Worm (Caenorhabditis elegans) whole organism, late embryonic: Measurements from ENCODE around the gene hot-7.
A peak's percentile ranks its signal among the peaks of the same experiment; 100 is the strongest.

Experiments
- C08G9.2 ChIP-seq: sonication (generic microtip); optimal IDR thresholded peaks from 2 replicates; lab custom pipeline; 2016; ENCODE audit warnings: mild to moderate bottlenecking, missing genetic modification characterization, moderate library complexity, missing compliant biosample characterization
- C38D4.7 ChIP-seq: fragments of 200-800 bp; sonication (Bioruptor generic); optimal IDR thresholded peaks from 2 replicates; lab custom pipeline; 2018; ENCODE audit warnings: mild to moderate bottlenecking, missing genetic modification characterization, moderate library complexity, missing compliant biosample characterization
- F13H6.1 ChIP-seq: sonication (generic microtip); optimal IDR thresholded peaks from 2 replicates; lab custom pipeline; 2016; ENCODE audit warnings: missing genetic modification characterization, missing compliant biosample characterization
- K02D7.2 ChIP-seq: sonication (generic microtip); optimal IDR thresholded peaks from 2 replicates; lab custom pipeline; 2017; ENCODE audit warnings: mild to moderate bottlenecking, missing genetic modification characterization, missing compliant biosample characterization
- K09A11.1 ChIP-seq: sonication (generic microtip); optimal IDR thresholded peaks from 2 replicates; lab custom pipeline; 2017; ENCODE audit warnings: antibody characterized with exemption, mild to moderate bottlenecking, missing genetic modification characterization, missing compliant biosample characterization; ENCODE audit not compliant: insufficient read depth
- T23F11.4 ChIP-seq: fragments of 200-800 bp; sonication (Bioruptor generic); optimal IDR thresholded peaks from 2 replicates; lab custom pipeline; 2018; ENCODE audit warnings: mild to moderate bottlenecking, missing genetic modification characterization, missing compliant biosample characterization
- Y22D7AL.16 ChIP-seq: sonication (generic microtip); optimal IDR thresholded peaks from 2 replicates; lab custom pipeline; 2016; ENCODE audit warnings: missing genetic modification characterization, missing compliant biosample characterization
- ceh-14 ChIP-seq: sonication (generic microtip); optimal IDR thresholded peaks from 2 replicates; lab custom pipeline; 2016; ENCODE audit warnings: missing genotype, missing genetic modification characterization, missing compliant biosample characterization
- ceh-19 ChIP-seq: fragments of 200-800 bp; sonication (Bioruptor generic); optimal IDR thresholded peaks from 2 replicates; lab custom pipeline; 2018; ENCODE audit warnings: mild to moderate bottlenecking, missing genetic modification characterization, missing compliant biosample characterization
- ceh-2 ChIP-seq: sonication (generic microtip); optimal IDR thresholded peaks from 2 replicates; lab custom pipeline; 2016; ENCODE audit warnings: missing genotype, missing genetic modification characterization, missing compliant biosample characterization
- ceh-22 ChIP-seq: sonication (generic microtip); optimal IDR thresholded peaks from 2 replicates; lab custom pipeline; 2017; ENCODE audit warnings: missing biosample characterization, missing genetic modification characterization
- ceh-34 ChIP-seq: sonication (generic microtip); optimal IDR thresholded peaks from 2 replicates; lab custom pipeline; 2016; ENCODE audit warnings: mild to moderate bottlenecking, missing genetic modification characterization, missing compliant biosample characterization
- ceh-45 ChIP-seq: fragments of 200-800 bp; sonication (Bioruptor generic); IDR thresholded peaks from 2 replicates; pipeline ENCODE4 v1.3.6; 2022; ENCODE audit warnings: missing genetic modification reagents, missing genetic modification characterization, missing compliant biosample characterization
- ceh-48 ChIP-seq: sonication (generic microtip); optimal IDR thresholded peaks from 2 replicates; lab custom pipeline; 2016; ENCODE audit warnings: missing genetic modification characterization, inconsistent platforms, missing compliant biosample characterization
- ceh-6 ChIP-seq: fragments of 200-800 bp; sonication (Bioruptor generic); optimal IDR thresholded peaks from 2 replicates; lab custom pipeline; 2018; ENCODE audit warnings: mild to moderate bottlenecking, missing genetic modification characterization, missing compliant biosample characterization
- ceh-9 ChIP-seq: sonication (generic microtip); optimal IDR thresholded peaks from 2 replicates; lab custom pipeline; 2016; ENCODE audit warnings: mild to moderate bottlenecking, missing genetic modification characterization, inconsistent platforms, missing compliant biosample characterization
- che-1 ChIP-seq: sonication (generic microtip); optimal IDR thresholded peaks from 2 replicates; lab custom pipeline; 2016; ENCODE audit warnings: mild to moderate bottlenecking, missing genetic modification characterization, missing compliant biosample characterization
- dmd-4 ChIP-seq: sonication (generic microtip); optimal IDR thresholded peaks from 2 replicates; lab custom pipeline; 2016; ENCODE audit warnings: borderline replicate concordance, missing genetic modification characterization, missing compliant biosample characterization
- dve-1 ChIP-seq: sonication (generic microtip); optimal IDR thresholded peaks from 2 replicates; lab custom pipeline; 2017; ENCODE audit warnings: antibody characterized with exemption, mild to moderate bottlenecking, missing genetic modification characterization, missing compliant biosample characterization
- elt-2 ChIP-seq: sonication (generic microtip); optimal IDR thresholded peaks from 2 replicates; lab custom pipeline; 2016; ENCODE audit warnings: missing genetic modification reagents, missing genetic modification characterization, missing compliant biosample characterization
- elt-4 ChIP-seq: sonication (generic microtip); optimal IDR thresholded peaks from 2 replicates; lab custom pipeline; 2016; ENCODE audit warnings: missing genetic modification characterization, missing compliant biosample characterization
- eyg-1 ChIP-seq: sonication (generic microtip); optimal IDR thresholded peaks from 2 replicates; lab custom pipeline; 2016; ENCODE audit warnings: missing genotype, missing genetic modification characterization, missing compliant biosample characterization
- gmeb-2 ChIP-seq: sonication (generic microtip); optimal IDR thresholded peaks from 2 replicates; lab custom pipeline; 2016; ENCODE audit warnings: missing genetic modification characterization, inconsistent platforms, missing compliant biosample characterization
- hlh-13 ChIP-seq: fragments of 200-800 bp; sonication (Bioruptor generic); optimal IDR thresholded peaks from 2 replicates; lab custom pipeline; 2018; ENCODE audit warnings: mild to moderate bottlenecking, missing genetic modification characterization, missing compliant biosample characterization
- hlh-15 ChIP-seq: sonication (generic microtip); optimal IDR thresholded peaks from 2 replicates; lab custom pipeline; 2016; ENCODE audit warnings: missing genetic modification characterization, missing compliant biosample characterization
- hlh-30 ChIP-seq: sonication (generic microtip); optimal IDR thresholded peaks from 2 replicates; lab custom pipeline; 2017; ENCODE audit warnings: antibody characterized with exemption, missing genetic modification characterization, missing compliant biosample characterization; ENCODE audit not compliant: insufficient read depth
- hlh-8 ChIP-seq: sonication (generic microtip); optimal IDR thresholded peaks from 2 replicates; lab custom pipeline; 2016; ENCODE audit warnings: missing genotype, missing genetic modification characterization, missing compliant biosample characterization
- lim-6 ChIP-seq: sonication (generic microtip); optimal IDR thresholded peaks from 2 replicates; lab custom pipeline; 2016; ENCODE audit warnings: missing genetic modification characterization, missing compliant biosample characterization
- lin-11 ChIP-seq: fragments of 200-800 bp; sonication (Bioruptor generic); optimal IDR thresholded peaks from 2 replicates; lab custom pipeline; 2018; ENCODE audit warnings: mild to moderate bottlenecking, missing genetic modification characterization, missing compliant biosample characterization
- madf-2 ChIP-seq: sonication (generic microtip); optimal IDR thresholded peaks from 2 replicates; lab custom pipeline; 2017; ENCODE audit warnings: missing genetic modification characterization, missing compliant biosample characterization
- mec-3 ChIP-seq: sonication (generic microtip); optimal IDR thresholded peaks from 2 replicates; lab custom pipeline; 2016; ENCODE audit warnings: borderline replicate concordance, missing genetic modification characterization, missing compliant biosample characterization
- nfya-1 ChIP-seq: sonication (generic microtip); optimal IDR thresholded peaks from 2 replicates; lab custom pipeline; 2017; ENCODE audit warnings: missing genetic modification characterization, mild to moderate bottlenecking, missing compliant biosample characterization, antibody characterized with exemption, moderate library complexity
- nhr-11 ChIP-seq: fragments of 150-350 bp; optimal IDR thresholded peaks from 2 replicates; lab custom pipeline; 2014; ENCODE audit warnings: missing biosample characterization, missing genetic modification characterization
- nhr-232 ChIP-seq: sonication (generic microtip); optimal IDR thresholded peaks from 2 replicates; lab custom pipeline; 2016; ENCODE audit warnings: missing genetic modification characterization, missing compliant biosample characterization
- odd-2 ChIP-seq: sonication (generic microtip); optimal IDR thresholded peaks from 2 replicates; lab custom pipeline; 2017; ENCODE audit warnings: antibody characterized with exemption, mild to moderate bottlenecking, missing genetic modification characterization, missing compliant biosample characterization
- pag-3 ChIP-seq: sonication (generic microtip); optimal IDR thresholded peaks from 2 replicates; lab custom pipeline; 2016; ENCODE audit warnings: missing compliant biosample characterization, missing genetic modification characterization, borderline replicate concordance
- pat-9 ChIP-seq: fragments of 200-800 bp; sonication (Bioruptor generic); optimal IDR thresholded peaks from 2 replicates; lab custom pipeline; 2018; ENCODE audit warnings: mild to moderate bottlenecking, missing genetic modification characterization, moderate library complexity, missing compliant biosample characterization
- pax-1 ChIP-seq: fragments of 150-350 bp; optimal IDR thresholded peaks from 2 replicates; lab custom pipeline; 2014; ENCODE audit warnings: missing biosample characterization, missing genetic modification characterization
- pqm-1 ChIP-seq: sonication (generic microtip); optimal IDR thresholded peaks from 2 replicates; lab custom pipeline; 2016; ENCODE audit warnings: missing genetic modification characterization, missing compliant biosample characterization
- pros-1 ChIP-seq: fragments of 150-350 bp; optimal IDR thresholded peaks from 2 replicates; lab custom pipeline; 2014; ENCODE audit warnings: missing biosample characterization, missing genetic modification reagents, missing genetic modification characterization
- ref-2 ChIP-seq: sonication (generic microtip); optimal IDR thresholded peaks from 2 replicates; lab custom pipeline; 2016; ENCODE audit warnings: missing genetic modification characterization, missing compliant biosample characterization
- rnt-1 ChIP-seq: sonication (generic microtip); optimal IDR thresholded peaks from 2 replicates; lab custom pipeline; 2016; ENCODE audit warnings: missing genetic modification characterization, missing compliant biosample characterization
- tbx-2 ChIP-seq: sonication (generic microtip); optimal IDR thresholded peaks from 2 replicates; lab custom pipeline; 2016; ENCODE audit warnings: missing genetic modification characterization, missing compliant biosample characterization
- tbx-7 ChIP-seq: sonication (generic microtip); optimal IDR thresholded peaks from 2 replicates; lab custom pipeline; 2016; ENCODE audit warnings: missing genotype, missing genetic modification characterization, missing compliant biosample characterization
- ttx-3 ChIP-seq: sonication (generic microtip); optimal IDR thresholded peaks from 2 replicates; lab custom pipeline; 2016; ENCODE audit warnings: missing genetic modification reagents, missing genetic modification characterization, missing compliant biosample characterization
- unc-42 ChIP-seq: sonication (generic microtip); optimal IDR thresholded peaks from 2 replicates; lab custom pipeline; 2016; ENCODE audit warnings: missing genotype, missing genetic modification characterization, missing compliant biosample characterization
- unc-55 ChIP-seq: sonication (generic microtip); optimal IDR thresholded peaks from 2 replicates; lab custom pipeline; 2017; ENCODE audit warnings: missing biosample characterization, missing genetic modification reagents, missing genetic modification characterization
- unc-86 ChIP-seq: sonication (generic microtip); optimal IDR thresholded peaks from 2 replicates; lab custom pipeline; 2016; ENCODE audit warnings: missing genetic modification characterization, missing compliant biosample characterization
- ztf-16 ChIP-seq: sonication (generic microtip); optimal IDR thresholded peaks from 2 replicates; lab custom pipeline; 2017; ENCODE audit warnings: missing genetic modification characterization, missing compliant biosample characterization

The hot-7 gene

ce11 chrII:14247748-14248502 is 36.7 kb downstream of the hot-7 start (continued):
- TF ChIP-seq unc-86 (tag; lab: Kevin White, UChicago) (no peak), rnt-1 (tag; lab: Kevin White, UChicago) (peak; percentile 10), nfya-1 (tag; lab: Kevin White, UChicago) (peak; percentile 44), ceh-2 (tag; lab: Kevin White, UChicago) (peak; percentile 16), ceh-45 (GFP tag; lab: Robert Waterston, UW) (0 out of 2 replicates have a peak, but pooled peaks have one; percentile 27), nhr-232 (tag; lab: Kevin White, UChicago) (peak; percentile 19), C08G9.2 (no peak), ceh-48 (tag; lab: Kevin White, UChicago) (no peak), hlh-15 (tag; lab: Kevin White, UChicago) (no peak), mec-3 (no peak), tbx-7 (tag; lab: Kevin White, UChicago) (no peak), ceh-14 (no peak), madf-2 (tag; lab: Kevin White, UChicago) (peak; percentile 91), pax-1 (no peak), gmeb-2 (tag; lab: Kevin White, UChicago) (no peak), Y22D7AL.16 (tag; lab: Kevin White, UChicago) (no peak), unc-55 (peak; percentile 6), elt-4 (tag; lab: Kevin White, UChicago) (no peak), pqm-1 (no peak), pros-1 (tag; lab: Kevin White, UChicago) (no peak), dmd-4 (tag; lab: Kevin White, UChicago) (no peak), pag-3 (no peak)

- TF ChIP-seq ceh-19 (GFP tag; lab: Kevin White, UChicago) (peak; percentile 33), dve-1 (tag; lab: Kevin White, UChicago) (no peak), ref-2 (tag; lab: Kevin White, UChicago) (peak; percentile 14), K02D7.2 (tag; lab: Kevin White, UChicago) (no peak), che-1 (tag; lab: Kevin White, UChicago) (no peak), elt-2 (tag; lab: Kevin White, UChicago) (no peak), hlh-8 (tag; lab: Kevin White, UChicago) (peak; percentile 1), elt-4 (tag; lab: Kevin White, UChicago) (no peak), ceh-9 (tag; lab: Kevin White, UChicago) (no peak), nhr-11 (tag; lab: Kevin White, UChicago) (no peak), ceh-45 (GFP tag; lab: Robert Waterston, UW) (no peak), nfya-1 (tag; lab: Kevin White, UChicago) (peak; percentile 76), eyg-1 (tag; lab: Kevin White, UChicago) (no peak), ztf-16 (tag; lab: Kevin White, UChicago) (no peak), unc-42 (peak; percentile 40), lin-11 (tag; lab: Kevin White, UChicago) (peak; percentile 29), unc-86 (tag; lab: Kevin White, UChicago) (no peak), pat-9 (tag; lab: Kevin White, UChicago) (no peak), C08G9.2 (no peak), gmeb-2 (tag; lab: Kevin White, UChicago) (no peak), F13H6.1 (no peak), ceh-14 (no peak), dmd-4 (tag; lab: Kevin White, UChicago) (peak; percentile 28), ceh-22 (no peak), K09A11.1 (tag; lab: Kevin White, UChicago) (no peak), ttx-3 (tag; lab: Kevin White, UChicago) (no peak), C38D4.7 (no peak), lim-6 (no peak), tbx-2 (tag; lab: Kevin White, UChicago) (peak; percentile 67), T23F11.4 (GFP tag; lab: Kevin White, UChicago) (no peak), ceh-34 (peak; percentile 49), hlh-13 (no peak), pax-1 (no peak), madf-2 (tag; lab: Kevin White, UChicago) (peak; percentile 99), hlh-30 (tag; lab: Kevin White, UChicago) (peak; percentile 66), ceh-2 (tag; lab: Kevin White, UChicago) (no peak), odd-2 (tag; lab: Kevin White, UChicago) (no peak), ceh-6 (GFP tag; lab: Kevin White, UChicago) (peak; percentile 8)
These were observed 38.3 kb downstream of the hot-7 start for ce11 chrII:14249489-14249888.
